Fruit fly (Drosophila melanogaster): ENCODE data around the gene Cpr11B.

DNA sequence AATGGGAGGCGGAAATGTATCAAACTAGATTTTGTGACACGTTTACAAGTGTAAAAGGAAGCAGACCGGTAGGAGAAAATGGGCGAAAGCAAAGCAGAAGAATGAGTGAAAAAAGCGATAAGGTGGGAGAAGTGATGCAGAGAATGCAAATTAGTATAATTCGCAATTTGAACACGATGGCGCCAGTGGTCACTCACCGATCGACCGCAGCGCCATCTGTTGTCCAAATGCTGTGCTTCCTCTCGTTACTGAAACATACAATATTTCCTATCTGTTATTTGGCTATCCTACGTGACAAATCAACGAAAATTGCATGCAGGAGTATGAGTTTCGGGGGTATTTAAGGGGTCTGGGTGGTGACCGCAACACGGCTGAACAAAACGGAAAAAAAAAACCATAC, 12.2 kb upstream of the Cpr11B start:
- TF ChIP-seq CG10631 (GFP tag; optimal IDR thresholded peaks at IDR 0.05) (no peak), Lpt (GFP tag; optimal IDR thresholded peaks at IDR 0.05) (no peak), Sox102F (GFP tag; optimal IDR thresholded peaks at IDR 0.05) (no peak), eg (GFP tag; IDR thresholded peaks at IDR 0.05) (no peak), CG34406 (GFP tag; optimal IDR thresholded peaks at IDR 0.05) (no peak), CG6163 (GFP tag; IDR thresholded peaks at IDR 0.05) (no peak)

Measured in whole organism, prepupa.